Worm (Caenorhabditis elegans) whole organism, L1 larva: ENCODE measurements around the gene F08D12.7.

Experiments
- C16A3.4 ChIP-seq: fragments of 150-350 bp; optimal IDR thresholded peaks from 2 replicates; lab custom pipeline; 2014; ENCODE audit warnings: missing biosample characterization, missing genetic modification characterization
- C34B4.2 ChIP-seq: sonication (generic microtip); optimal IDR thresholded peaks from 2 replicates; lab custom pipeline; 2017; ENCODE audit warnings: mild to moderate bottlenecking, missing genetic modification characterization, missing compliant biosample characterization
- F16B12.6 ChIP-seq: fragments of 150-350 bp; optimal IDR thresholded peaks from 2 replicates; lab custom pipeline; 2014; ENCODE audit warnings: missing biosample characterization, missing genetic modification characterization
- Y116A8C.19 ChIP-seq: sonication (generic microtip); optimal IDR thresholded peaks from 2 replicates; lab custom pipeline; 2016; ENCODE audit warnings: missing compliant biosample characterization, missing genetic modification characterization, borderline replicate concordance
- aha-1 ChIP-seq: fragments of 150-350 bp; optimal IDR thresholded peaks from 2 replicates; lab custom pipeline; 2014; ENCODE audit warnings: missing biosample characterization, missing genetic modification characterization
- aly-2 ChIP-seq: fragments of 150-350 bp; optimal IDR thresholded peaks from 2 replicates; lab custom pipeline; 2014; ENCODE audit warnings: missing biosample characterization, missing genetic modification characterization
- blmp-1 ChIP-seq: fragments of 150-350 bp; optimal IDR thresholded peaks from 2 replicates; lab custom pipeline; 2014; ENCODE audit warnings: missing biosample characterization, missing genetic modification characterization
- ceh-82 ChIP-seq, 3 experiments: fragments of 150-350 bp in 1 of 3; sonication (generic microtip) in 2 of 3; optimal IDR thresholded peaks; 2 replicates each; lab custom pipeline; 2014 to 2017; ENCODE audit warnings: missing biosample characterization in 3 of 3, missing genetic modification characterization in 3 of 3
- ceh-90 ChIP-seq: sonication (generic microtip); optimal IDR thresholded peaks from 2 replicates; lab custom pipeline; 2016; ENCODE audit warnings: missing genetic modification characterization, missing compliant biosample characterization
- ces-1 ChIP-seq: fragments of 150-350 bp; optimal IDR thresholded peaks from 2 replicates; lab custom pipeline; 2014; ENCODE audit warnings: missing biosample characterization, missing genetic modification reagents, missing genetic modification characterization
- dsc-1 ChIP-seq: sonication (generic microtip); optimal IDR thresholded peaks from 2 replicates; lab custom pipeline; 2016; ENCODE audit warnings: mild to moderate bottlenecking, missing genetic modification characterization, missing compliant biosample characterization
- efl-1 ChIP-seq, 4 experiments: fragments of 150-350 bp; optimal IDR thresholded peaks in 3 of 4; peaks in 1 of 4; 1 replicate in 1 of 4; 2 replicates in 3 of 4; lab custom pipeline; 2014; ENCODE audit warnings: missing biosample characterization in 2 of 4, missing genetic modification characterization in 2 of 4, missing genetic modification reagents in 2 of 4
- egl-27 ChIP-seq, 2 experiments: fragments of 150-350 bp in 1 of 2; sonication (generic microtip); optimal IDR thresholded peaks; 3 replicates each; lab custom pipeline; 2017 to 2018; ENCODE audit warnings: missing biosample characterization in 2 of 2, missing genetic modification characterization in 2 of 2, missing genetic modification reagents in 2 of 2
- fkh-4 ChIP-seq: sonication (generic microtip); optimal IDR thresholded peaks from 2 replicates; lab custom pipeline; 2016; ENCODE audit warnings: missing compliant biosample characterization, missing genetic modification characterization, borderline replicate concordance
- fkh-8 ChIP-seq: sonication (generic microtip); optimal IDR thresholded peaks from 2 replicates; lab custom pipeline; 2016; ENCODE audit warnings: mild to moderate bottlenecking, missing genetic modification characterization, missing compliant biosample characterization
- grh-1 ChIP-seq: fragments of 200-800 bp; sonication (Bioruptor generic); IDR thresholded peaks from 2 replicates; pipeline ENCODE4 v1.3.6; 2022; ENCODE audit warnings: missing genetic modification reagents, missing genetic modification characterization, missing compliant biosample characterization
- lin-13 ChIP-seq: fragments of 150-350 bp; optimal IDR thresholded peaks from 2 replicates; lab custom pipeline; 2014; ENCODE audit warnings: missing biosample characterization, missing genetic modification reagents, missing genetic modification characterization
- lin-14 ChIP-seq: fragments of 200-800 bp; sonication (Bioruptor generic); optimal IDR thresholded peaks from 2 replicates; lab custom pipeline; 2018; ENCODE audit warnings: mild to moderate bottlenecking, missing genetic modification characterization, moderate library complexity, missing compliant biosample characterization
- lin-39 ChIP-seq: fragments of 150-350 bp; optimal IDR thresholded peaks from 2 replicates; lab custom pipeline; 2014; ENCODE audit warnings: missing biosample characterization, missing genetic modification reagents, missing genetic modification characterization
- mef-2 ChIP-seq: fragments of 150-350 bp; optimal IDR thresholded peaks from 2 replicates; lab custom pipeline; 2014; ENCODE audit warnings: missing biosample characterization, missing genetic modification characterization
- nhr-11 ChIP-seq: fragments of 150-350 bp; optimal IDR thresholded peaks from 2 replicates; lab custom pipeline; 2014; ENCODE audit warnings: missing biosample characterization, missing genetic modification characterization
- nhr-12 ChIP-seq: sonication (generic microtip); optimal IDR thresholded peaks from 2 replicates; lab custom pipeline; 2017; ENCODE audit warnings: missing biosample characterization, missing genetic modification characterization
- nhr-20 ChIP-seq: sonication (generic microtip); optimal IDR thresholded peaks from 2 replicates; lab custom pipeline; 2016; ENCODE audit warnings: mild to moderate bottlenecking, missing genetic modification characterization, missing compliant biosample characterization
- nhr-28 ChIP-seq: fragments of 150-350 bp; optimal IDR thresholded peaks from 2 replicates; lab custom pipeline; 2014; ENCODE audit warnings: missing biosample characterization, missing genetic modification characterization
- nhr-77 ChIP-seq: fragments of 150-350 bp; optimal IDR thresholded peaks from 2 replicates; lab custom pipeline; 2014; ENCODE audit warnings: missing biosample characterization, missing genetic modification characterization
- pag-3 ChIP-seq: sonication (generic microtip); optimal IDR thresholded peaks from 2 replicates; lab custom pipeline; 2017; ENCODE audit warnings: missing genetic modification characterization, mild to moderate bottlenecking, missing compliant biosample characterization, antibody characterized with exemption, borderline replicate concordance; ENCODE audit not compliant: insufficient read depth
- pqm-1 ChIP-seq: sonication (generic microtip); optimal IDR thresholded peaks from 3 replicates; lab custom pipeline; 2017; ENCODE audit warnings: missing biosample characterization, missing genetic modification characterization
- rnt-1 ChIP-seq: sonication (generic microtip); optimal IDR thresholded peaks from 2 replicates; lab custom pipeline; 2016; ENCODE audit warnings: mild to moderate bottlenecking, missing genetic modification characterization, moderate library complexity, missing compliant biosample characterization
- sox-4 ChIP-seq: sonication (generic microtip); optimal IDR thresholded peaks from 2 replicates; lab custom pipeline; 2016; ENCODE audit warnings: missing genetic modification characterization, missing compliant biosample characterization
- sup-37 ChIP-seq: fragments of 200-800 bp; sonication (Bioruptor generic); optimal IDR thresholded peaks from 2 replicates; lab custom pipeline; 2018; ENCODE audit warnings: mild to moderate bottlenecking, missing genetic modification characterization, missing compliant biosample characterization
- tlp-1 ChIP-seq: fragments of 150-350 bp; optimal IDR thresholded peaks from 2 replicates; lab custom pipeline; 2014; ENCODE audit warnings: missing biosample characterization, missing genetic modification characterization
- unc-86 ChIP-seq: sonication (generic microtip); optimal IDR thresholded peaks from 2 replicates; lab custom pipeline; 2016; ENCODE audit warnings: missing genetic modification characterization, missing compliant biosample characterization
- vab-15 ChIP-seq: sonication (generic microtip); optimal IDR thresholded peaks from 2 replicates; lab custom pipeline; 2017; ENCODE audit warnings: missing genotype, mild to moderate bottlenecking, missing genetic modification characterization, missing compliant biosample characterization
- xbp-1 ChIP-seq: sonication (generic microtip); optimal IDR thresholded peaks from 2 replicates; lab custom pipeline; 2016; ENCODE audit warnings: missing genetic modification characterization, missing compliant biosample characterization
- zag-1 ChIP-seq: fragments of 150-350 bp; optimal IDR thresholded peaks from 2 replicates; lab custom pipeline; 2014; ENCODE audit warnings: missing biosample characterization, missing genetic modification characterization
- ztf-4 ChIP-seq: fragments of 150-350 bp; optimal IDR thresholded peaks from 2 replicates; lab custom pipeline; 2014; ENCODE audit warnings: missing biosample characterization, missing genetic modification characterization

The F08D12.7 gene

ce11 chrII:2764664-2765063, 4.3 kb downstream of the F08D12.7 start, which contains the start of gene fbxb-108:
Gene fbxb-108, plus strand, starts transcription at chrII:2764964.
- no peak for TF ChIP-seq ceh-90 (tag; lab: Kevin White, UChicago)
- TF ChIP-seq, all 84 proteins: peak for 0

ce11 chrII:2762108-2762507, 6.8 kb downstream of the F08D12.7 start, which contains the start of gene fbxb-106:
Gene fbxb-106, plus strand, starts transcription at chrII:2762408.
- no peak for TF ChIP-seq nhr-12

ce11 chrII:2758476-2758875, 10.4 kb downstream of the F08D12.7 start, which contains the start of gene fbxb-107:
Gene fbxb-107, plus strand, starts transcription at chrII:2758772.
- TF ChIP-seq ceh-90 (tag; lab: Kevin White, UChicago) (no peak), pqm-1 (no peak), pag-3 (tag; lab: Kevin White, UChicago) (no peak), rnt-1 (tag; lab: Kevin White, UChicago) (no peak), ztf-4 (tag; lab: Kevin White, UChicago) (no peak), grh-1 (GFP tag; lab: Robert Waterston, UW) (no peak), fkh-8 (no peak), tlp-1 (no peak), mef-2 (tag; lab: Kevin White, UChicago) (no peak), aha-1 (tag; lab: Kevin White, UChicago) (no peak), dsc-1 (tag; lab: Kevin White, UChicago) (no peak), C34B4.2 (no peak), vab-15 (tag; lab: Kevin White, UChicago) (no peak)

- TF ChIP-seq nhr-77 (tag; lab: Kevin White, UChicago): no peak
- TF ChIP-seq C34B4.2: no peak
- TF ChIP-seq efl-1 (optimal IDR thresholded peaks at IDR 0.05; lab: Kevin White, UChicago): no peak
- peak in 1 of 2 experiments; percentile 22 for TF ChIP-seq efl-1 (GFP tag; optimal IDR thresholded peaks at IDR 0.05 in 1 of 2; lab: Kevin White, UChicago)
- no peak for TF ChIP-seq ces-1 (GFP tag; lab: Kevin White, UChicago)
- no peak for TF ChIP-seq fkh-8
- no peak for TF ChIP-seq ceh-82 (tag; optimal IDR thresholded peaks at IDR 0.05; lab: Kevin White, UChicago)
- TF ChIP-seq F16B12.6 (tag; lab: Kevin White, UChicago): no peak
These were observed 11.0 kb downstream of the F08D12.7 start, which contains the start of gene F29A7.8 for ce11 chrII:2757954-2758353. Gene F29A7.8, minus strand, starts transcription at chrII:2758054.

- TF ChIP-seq lin-13 (GFP tag; lab: Kevin White, UChicago) (no peak), fkh-8 (no peak), egl-27 (tag; optimal IDR thresholded peaks at IDR 0.05; lab: Kevin White, UChicago) (no peak), nhr-20 (no peak), lin-39 (tag; lab: Kevin White, UChicago) (no peak), aly-2 (no peak), xbp-1 (tag; lab: Kevin White, UChicago) (no peak), sup-37 (GFP tag; lab: Kevin White, UChicago) (no peak), C16A3.4 (no peak), unc-86 (tag; lab: Kevin White, UChicago) (no peak), blmp-1 (tag; lab: Kevin White, UChicago) (no peak), nhr-28 (no peak), pqm-1 (no peak), ztf-4 (tag; lab: Kevin White, UChicago) (no peak), fkh-4 (no peak), nhr-11 (tag; lab: Kevin White, UChicago) (no peak)
These were observed 12.6 kb downstream of the F08D12.7 start for ce11 chrII:2756351-2756750.

ce11 chrII:2754595-2754994, 14.3 kb downstream of the F08D12.7 start:
- TF ChIP-seq zag-1 (tag; lab: Kevin White, UChicago) (no peak), xbp-1 (tag; lab: Kevin White, UChicago) (no peak), lin-14 (no peak), Y116A8C.19 (tag; lab: Kevin White, UChicago) (no peak), sox-4 (tag; lab: Kevin White, UChicago) (no peak)
